Fruit fly (Drosophila melanogaster) whole organism, embryonic: ENCODE data around the gene Gycalpha99B.

Experiments
- CG10321 ChIP-seq: fragments of 200-800 bp; sonication (Bioruptor generic); IDR thresholded peaks from 2 replicates; pipeline ENCODE4 v1.3.6; 2022; ENCODE audit warnings: missing biosample characterization, missing genetic modification characterization
- CG11093 ChIP-seq: fragments of 200-800 bp; sonication (Bioruptor generic); IDR thresholded peaks from 3 replicates; pipeline ENCODE4 v1.3.6; 2022; ENCODE audit warnings: missing biosample characterization, missing genetic modification characterization
- CG11504 ChIP-seq: fragments of 200-800 bp; sonication (Bioruptor generic); optimal IDR thresholded peaks from 3 replicates; lab custom pipeline; 2019; ENCODE audit warnings: missing biosample characterization, mild to moderate bottlenecking, missing genetic modification characterization, moderate library complexity
- CG12236 ChIP-seq: fragments of 200-800 bp; sonication (Bioruptor generic); optimal IDR thresholded peaks from 2 replicates; lab custom pipeline; 2016; ENCODE audit warnings: missing biosample characterization, missing genetic modification characterization
- CG14050 ChIP-seq: fragments of 200-800 bp; sonication (Bioruptor generic); IDR thresholded peaks from 3 replicates; pipeline ENCODE4 v1.3.6; 2022; ENCODE audit warnings: missing biosample characterization, missing genetic modification characterization
- CG15269 ChIP-seq: fragments of 200-800 bp; sonication (Bioruptor generic); optimal IDR thresholded peaks from 2 replicates; lab custom pipeline; 2018; ENCODE audit warnings: missing biosample characterization, mild to moderate bottlenecking, missing genetic modification characterization, moderate library complexity
- CG17829 ChIP-seq: fragments of 200-800 bp; optimal IDR thresholded peaks from 2 replicates; lab custom pipeline; 2019; ENCODE audit warnings: missing biosample characterization, mild to moderate bottlenecking, missing genetic modification characterization, moderate library complexity
- CG2116 ChIP-seq: fragments of 200-800 bp; sonication (Bioruptor generic); optimal IDR thresholded peaks from 3 replicates; lab custom pipeline; 2018; ENCODE audit warnings: missing biosample characterization, mild to moderate bottlenecking, missing genetic modification characterization
- CG34224 ChIP-seq: fragments of 200-800 bp; sonication (Bioruptor generic); IDR thresholded peaks from 3 replicates; pipeline ENCODE4 v1.3.6; 2022; ENCODE audit warnings: missing biosample characterization, missing genetic modification characterization; ENCODE audit not compliant: partially characterized antibody
- CG4820 ChIP-seq: fragments of 200-800 bp; sonication (Bioruptor generic); optimal IDR thresholded peaks from 3 replicates; lab custom pipeline; 2016; ENCODE audit warnings: missing biosample characterization, missing genetic modification characterization
- CG7372 ChIP-seq: fragments of 200-800 bp; sonication (Bioruptor generic); IDR thresholded peaks from 2 replicates; pipeline ENCODE4 v1.3.6; 2022; ENCODE audit warnings: missing biosample characterization, missing genetic modification characterization
- CG7963 ChIP-seq: fragments of 200-800 bp; sonication (Bioruptor generic); IDR thresholded peaks from 3 replicates; pipeline ENCODE4 v1.3.6; 2022; ENCODE audit warnings: missing biosample characterization, missing genetic modification characterization; ENCODE audit not compliant: partially characterized antibody
- CG9215 ChIP-seq: fragments of 200-800 bp; sonication (Bioruptor generic); IDR thresholded peaks from 2 replicates; pipeline ENCODE4 v1.3.6; 2022; ENCODE audit warnings: missing biosample characterization, missing genetic modification characterization
- CG9932 ChIP-seq: fragments of 200-800 bp; sonication (Bioruptor generic); IDR thresholded peaks from 2 replicates; pipeline ENCODE4 v1.3.6; 2022; ENCODE audit warnings: missing biosample characterization, missing genetic modification characterization
- CTCF ChIP-seq: fragments of 200-800 bp; sonication (Bioruptor generic); optimal IDR thresholded peaks from 2 replicates; lab custom pipeline; 2017; ENCODE audit warnings: missing biosample characterization, mild to moderate bottlenecking, missing genetic modification characterization, moderate library complexity
- CoRest ChIP-seq: fragments of 200-800 bp; sonication (Bioruptor generic); optimal IDR thresholded peaks from 3 replicates; lab custom pipeline; 2018; ENCODE audit warnings: missing biosample characterization, mild to moderate bottlenecking, missing genetic modification characterization, moderate library complexity
- D19A ChIP-seq: fragments of 200-800 bp; optimal IDR thresholded peaks from 3 replicates; lab custom pipeline; 2019; ENCODE audit warnings: missing biosample characterization, mild to moderate bottlenecking, missing genetic modification characterization, moderate library complexity
- Dbx ChIP-seq: fragments of 200-800 bp; sonication (Bioruptor generic); IDR thresholded peaks from 3 replicates; pipeline ENCODE4 v1.3.6; 2022; ENCODE audit warnings: missing biosample characterization, missing genetic modification characterization
- Dp ChIP-seq: fragments of 200-800 bp; sonication (Bioruptor generic); optimal IDR thresholded peaks from 2 replicates; lab custom pipeline; 2018; ENCODE audit warnings: missing biosample characterization, mild to moderate bottlenecking, missing genetic modification characterization, moderate library complexity
- Fer2 ChIP-seq: fragments of 200-800 bp; sonication (Bioruptor generic); optimal IDR thresholded peaks from 2 replicates; lab custom pipeline; 2018; ENCODE audit warnings: missing biosample characterization, mild to moderate bottlenecking, missing genetic modification characterization, moderate library complexity
- Gsc ChIP-seq: fragments of 200-800 bp; sonication (Bioruptor generic); IDR thresholded peaks from 2 replicates; pipeline ENCODE4 v1.3.6; 2022; ENCODE audit warnings: missing biosample characterization, missing genetic modification characterization
- Hr51 ChIP-seq, 2 experiments: fragments of 200-800 bp; sonication (Bioruptor generic); optimal IDR thresholded peaks; 2 replicates in 1 of 2; 3 replicates in 1 of 2; lab custom pipeline; 2016 to 2018; ENCODE audit warnings: missing biosample characterization in 2 of 2, missing genetic modification characterization in 2 of 2, mild to moderate bottlenecking in 1 of 2, moderate library complexity in 1 of 2
- MBD-R2 ChIP-seq: fragments of 200-800 bp; sonication (Bioruptor generic); IDR thresholded peaks from 2 replicates; pipeline ENCODE4 v1.3.6; 2022; ENCODE audit warnings: missing biosample characterization, missing genetic modification characterization
- Mrtf ChIP-seq: fragments of 200-800 bp; sonication (Bioruptor generic); IDR thresholded peaks from 3 replicates; pipeline ENCODE4 v1.3.6; 2022; ENCODE audit warnings: missing biosample characterization, missing genetic modification characterization
- NFAT ChIP-seq: fragments of 200-800 bp; sonication (Bioruptor generic); IDR thresholded peaks from 2 replicates; pipeline ENCODE4 v1.3.6; 2022; ENCODE audit warnings: missing biosample characterization, missing genetic modification characterization
- Oaz ChIP-seq: fragments of 200-800 bp; sonication (Bioruptor generic); IDR thresholded peaks from 2 replicates; pipeline ENCODE4 v1.3.6; 2022; ENCODE audit warnings: missing biosample characterization, missing genetic modification characterization
- Rfx ChIP-seq: fragments of 200-800 bp; sonication (Bioruptor generic); IDR thresholded peaks from 2 replicates; pipeline ENCODE4 v1.3.6; 2022; ENCODE audit warnings: missing biosample characterization, missing genetic modification characterization
- Sin3A ChIP-seq: fragments of >200 bp; optimal IDR thresholded peaks from 2 replicates; lab custom pipeline; 2018
- Sry-δ ChIP-seq: fragments of 200-800 bp; sonication (Bioruptor generic); optimal IDR thresholded peaks from 2 replicates; lab custom pipeline; 2016; ENCODE audit warnings: missing biosample characterization, missing genetic modification characterization
- Xbp1 ChIP-seq: fragments of 200-800 bp; sonication (Bioruptor generic); optimal IDR thresholded peaks from 3 replicates; lab custom pipeline; 2016; ENCODE audit warnings: missing biosample characterization, mild to moderate bottlenecking, missing genetic modification characterization
- btn ChIP-seq: fragments of 200-800 bp; sonication (Bioruptor generic); optimal IDR thresholded peaks from 2 replicates; lab custom pipeline; 2016; ENCODE audit warnings: missing biosample characterization, missing genetic modification characterization
- dm ChIP-seq: fragments of 200-800 bp; sonication (Bioruptor generic); optimal IDR thresholded peaks from 3 replicates; lab custom pipeline; 2016; ENCODE audit warnings: missing biosample characterization, missing genetic modification characterization
- ewg ChIP-seq: fragments of 200-800 bp; sonication (Bioruptor generic); optimal IDR thresholded peaks from 3 replicates; lab custom pipeline; 2017; ENCODE audit warnings: mild to moderate bottlenecking, missing biosample characterization, missing genetic modification reagents, missing genetic modification characterization
- eyg ChIP-seq: fragments of 200-800 bp; sonication (Bioruptor generic); optimal IDR thresholded peaks from 3 replicates; lab custom pipeline; 2016; ENCODE audit warnings: missing biosample characterization, missing genetic modification characterization
- fd102C ChIP-seq: fragments of 200-800 bp; sonication (Bioruptor generic); optimal IDR thresholded peaks from 2 replicates; lab custom pipeline; 2018; ENCODE audit warnings: missing biosample characterization, mild to moderate bottlenecking, missing genetic modification characterization, moderate library complexity
- fru ChIP-seq: fragments of >200 bp; optimal IDR thresholded peaks from 2 replicates; lab custom pipeline; 2017
- gro ChIP-seq: fragments of 200-800 bp; sonication (Bioruptor generic); optimal IDR thresholded peaks from 2 replicates; lab custom pipeline; 2016; ENCODE audit warnings: missing biosample characterization, missing genetic modification characterization
- her ChIP-seq: fragments of 200-800 bp; sonication (Bioruptor generic); optimal IDR thresholded peaks from 2 replicates; lab custom pipeline; 2016; ENCODE audit warnings: missing biosample characterization, missing genetic modification characterization
- jigr1 ChIP-seq: fragments of 200-800 bp; sonication (Bioruptor generic); IDR thresholded peaks from 3 replicates; pipeline ENCODE4 v1.3.6; 2022; ENCODE audit warnings: missing biosample characterization, missing genetic modification characterization
- ken ChIP-seq: fragments of 200-800 bp; sonication (Bioruptor generic); IDR thresholded peaks from 3 replicates; pipeline ENCODE4 v1.3.6; 2022; ENCODE audit warnings: missing biosample characterization, missing genetic modification characterization
- knrl ChIP-seq: fragments of 200-800 bp; sonication (Bioruptor generic); IDR thresholded peaks from 3 replicates; pipeline ENCODE4 v1.3.6; 2022; ENCODE audit warnings: missing biosample characterization, missing genetic modification characterization; ENCODE audit not compliant: partially characterized antibody
- lilli ChIP-seq: fragments of 200-800 bp; sonication (Bioruptor generic); optimal IDR thresholded peaks from 3 replicates; lab custom pipeline; 2016; ENCODE audit warnings: missing biosample characterization, missing genetic modification characterization
- pnt ChIP-seq: fragments of 200-800 bp; sonication (Bioruptor generic); optimal IDR thresholded peaks from 3 replicates; lab custom pipeline; 2016; ENCODE audit warnings: missing biosample characterization, missing genetic modification characterization
- pzg ChIP-seq: fragments of 200-800 bp; sonication (Bioruptor generic); optimal IDR thresholded peaks from 3 replicates; lab custom pipeline; 2018; ENCODE audit warnings: missing biosample characterization, mild to moderate bottlenecking, missing genetic modification characterization, moderate library complexity
- row ChIP-seq: fragments of 200-800 bp; sonication (Bioruptor generic); IDR thresholded peaks from 3 replicates; pipeline ENCODE4 v1.3.6; 2022; ENCODE audit warnings: missing biosample characterization, missing genetic modification characterization
- sc ChIP-seq, 3 experiments: fragments of >200 bp in 2 of 3; fragments of 200-800 bp in 1 of 3; sonication (Bioruptor generic) in 1 of 3; optimal IDR thresholded peaks; 2 replicates in 2 of 3; 3 replicates in 1 of 3; lab custom pipeline; 2017; ENCODE audit warnings: mild to moderate bottlenecking in 1 of 3, missing biosample characterization in 1 of 3, missing genetic modification characterization in 1 of 3, missing genetic modification reagents in 1 of 3
- tgo ChIP-seq: fragments of 200-800 bp; sonication (Bioruptor generic); IDR thresholded peaks from 3 replicates; pipeline ENCODE4 v1.3.6; 2022; ENCODE audit warnings: missing biosample characterization, missing genetic modification characterization
- tna ChIP-seq: fragments of 200-800 bp; sonication (Bioruptor generic); IDR thresholded peaks from 2 replicates; pipeline ENCODE4 v1.3.6; 2022; ENCODE audit warnings: missing biosample characterization, missing genetic modification characterization; ENCODE audit not compliant: partially characterized antibody
- twi ChIP-seq: fragments of 200-800 bp; optimal IDR thresholded peaks from 2 replicates; lab custom pipeline; 2019; ENCODE audit warnings: missing biosample characterization, mild to moderate bottlenecking, missing genetic modification characterization, moderate library complexity
- wek ChIP-seq: fragments of 200-800 bp; sonication (Bioruptor generic); optimal IDR thresholded peaks from 3 replicates; lab custom pipeline; 2018; ENCODE audit warnings: missing biosample characterization, mild to moderate bottlenecking, missing genetic modification characterization, moderate library complexity
- wor ChIP-seq: fragments of 200-800 bp; sonication (Bioruptor generic); IDR thresholded peaks from 2 replicates; pipeline ENCODE4 v1.3.6; 2022; ENCODE audit warnings: missing biosample characterization, missing genetic modification characterization

Gene Gycalpha99B

dm6 chr3R:29725577-29726240 is 43.4 kb downstream of the Gycalpha99B start, which contains the start of gene Kul (continued):
- TF ChIP-seq CoRest (tag; lab: Kevin White, UChicago) (peak; percentile 42), Hr51 (GFP tag; optimal IDR thresholded peaks at IDR 0.05; lab: Kevin White, UChicago) (peak in 1 of 2 experiments; percentile 8), CG10321 (GFP tag; lab: Robert Waterston, UW) (0 out of 2 replicates have a peak, but pooled peaks have one; percentile 16), jigr1 (GFP tag; lab: Robert Waterston, UW) (no peak), btn (GFP tag; lab: Kevin White, UChicago) (no peak), CG34224 (peak; percentile 47; the same call in 1 of the 3 replicates), MBD-R2 (peak; percentile 49), D19A (no peak), fd102C (GFP tag; lab: Kevin White, UChicago) (no peak), knrl (GFP tag; lab: Robert Waterston, UW) (peak; percentile 28; the same call in 1 of the 3 replicates), lilli (peak; percentile 5), Dbx (GFP tag; lab: Robert Waterston, UW) (0 out of 3 replicates have a peak, but pooled peaks have one; percentile 9), CG17829 (tag; lab: Kevin White, UChicago) (peak; percentile 28), CG9215 (GFP tag; lab: Robert Waterston, UW) (no peak; the same call in 1 of the 2 replicates), CG7963 (no peak), dm (GFP tag; lab: Kevin White, UChicago) (peak; percentile 26), eyg (GFP tag; lab: Kevin White, UChicago) (no peak), wor (GFP tag; lab: Robert Waterston, UW) (no peak), gro (GFP tag; lab: Kevin White, UChicago) (no peak), CG12236 (GFP tag; lab: Kevin White, UChicago) (no peak), Oaz (no peak), ken (GFP tag; lab: Robert Waterston, UW) (no peak), CG15269 (tag; lab: Kevin White, UChicago) (no peak), her (GFP tag; lab: Kevin White, UChicago) (no peak), CTCF (peak; percentile 27), pnt (GFP tag; lab: Kevin White, UChicago) (peak; percentile 11), NFAT (GFP tag; lab: Robert Waterston, UW) (peak; percentile 23; the same call in 1 of the 2 replicates), row (GFP tag; lab: Robert Waterston, UW) (peak; percentile 56; the same call in 2 of the 3 replicates), Gsc (no peak), fru (lab: Kevin White, UChicago) (no peak), CG4820 (GFP tag; lab: Kevin White, UChicago) (no peak), CG11504 (tag; lab: Kevin White, UChicago) (no peak), wek (no peak), Dp (peak; percentile 8), Xbp1 (GFP tag; lab: Kevin White, UChicago) (no peak), ewg (GFP tag; lab: Kevin White, UChicago) (no peak), sc (optimal IDR thresholded peaks at IDR 0.05; lab: Kevin White, UChicago) (no peak), sc (GFP tag; optimal IDR thresholded peaks at IDR 0.05; lab: Kevin White, UChicago) (no peak), CG11093 (GFP tag; lab: Robert Waterston, UW) (no peak), Sry-δ (GFP tag; lab: Kevin White, UChicago) (peak; percentile 40), CG7372 (GFP tag; lab: Robert Waterston, UW) (no peak), CG14050 (GFP tag; lab: Robert Waterston, UW) (no peak), Fer2 (tag; lab: Kevin White, UChicago) (no peak), CG2116 (GFP tag; lab: Kevin White, UChicago) (peak; percentile 49), tna (no peak), twi (no peak), Rfx (peak; percentile 67), Sin3A (peak; percentile 52), CG9932 (GFP tag; lab: Robert Waterston, UW) (peak; percentile 29; the same call in 1 of the 2 replicates), tgo (GFP tag; lab: Robert Waterston, UW) (no peak), Mrtf (GFP tag; lab: Robert Waterston, UW) (no peak), pzg (GFP tag; lab: Kevin White, UChicago) (peak; percentile 82)
